Worm (Caenorhabditis elegans) whole organism, L1 larva: ENCODE data around the gene C34F11.2.

Experiments
- C04F5.9 ChIP-seq: sonication (generic microtip); optimal IDR thresholded peaks from 2 replicates; lab custom pipeline; 2016; ENCODE audit warnings: missing genetic modification characterization, missing compliant biosample characterization
- C34B4.2 ChIP-seq: sonication (generic microtip); optimal IDR thresholded peaks from 2 replicates; lab custom pipeline; 2017; ENCODE audit warnings: mild to moderate bottlenecking, missing genetic modification characterization, missing compliant biosample characterization
- alr-1 ChIP-seq: fragments of 200-800 bp; sonication (Bioruptor generic); optimal IDR thresholded peaks from 2 replicates; lab custom pipeline; 2018; ENCODE audit warnings: borderline replicate concordance, mild to moderate bottlenecking, missing genetic modification characterization, missing compliant biosample characterization
- ama-1 ChIP-seq: fragments of 150-350 bp; optimal IDR thresholded peaks from 2 replicates; lab custom pipeline; 2014
- ceh-63 ChIP-seq: fragments of 200-800 bp; sonication (Bioruptor generic); optimal IDR thresholded peaks from 2 replicates; lab custom pipeline; 2018; ENCODE audit warnings: mild to moderate bottlenecking, missing genetic modification characterization, missing compliant biosample characterization
- ceh-88 ChIP-seq: fragments of 200-800 bp; sonication (Bioruptor generic); IDR thresholded peaks from 2 replicates; pipeline ENCODE4 v1.3.6; 2022; ENCODE audit warnings: missing genetic modification characterization, missing compliant biosample characterization
- ceh-90 ChIP-seq: sonication (generic microtip); optimal IDR thresholded peaks from 2 replicates; lab custom pipeline; 2016; ENCODE audit warnings: missing genetic modification characterization, missing compliant biosample characterization
- dsc-1 ChIP-seq: sonication (generic microtip); optimal IDR thresholded peaks from 2 replicates; lab custom pipeline; 2016; ENCODE audit warnings: mild to moderate bottlenecking, missing genetic modification characterization, missing compliant biosample characterization
- efl-1 ChIP-seq, 4 experiments: fragments of 150-350 bp; optimal IDR thresholded peaks in 3 of 4; peaks in 1 of 4; 1 replicate in 1 of 4; 2 replicates in 3 of 4; lab custom pipeline; 2014; ENCODE audit warnings: missing biosample characterization in 2 of 4, missing genetic modification characterization in 2 of 4, missing genetic modification reagents in 2 of 4
- efl-3 ChIP-seq: fragments of 200-800 bp; sonication (Bioruptor generic); optimal IDR thresholded peaks from 2 replicates; lab custom pipeline; 2018; ENCODE audit warnings: mild to moderate bottlenecking, missing genetic modification characterization, missing compliant biosample characterization
- egl-13 ChIP-seq: sonication (generic microtip); optimal IDR thresholded peaks from 2 replicates; lab custom pipeline; 2016; ENCODE audit warnings: missing genotype, missing genetic modification reagents, missing genetic modification characterization, missing compliant biosample characterization
- elt-3 ChIP-seq, 6 experiments: fragments of 150-350 bp in 1 of 6; sonication (generic microtip); optimal IDR thresholded peaks; 2 replicates each; lab custom pipeline; 2017 to 2018; ENCODE audit warnings: missing biosample characterization in 6 of 6, missing genetic modification characterization in 6 of 6, inconsistent platforms in 1 of 6
- ets-5 ChIP-seq: fragments of 200-800 bp; sonication (Bioruptor generic); IDR thresholded peaks from 2 replicates; pipeline ENCODE4 v1.3.6; 2022; ENCODE audit warnings: missing genetic modification characterization, missing compliant biosample characterization
- fkh-8 ChIP-seq: sonication (generic microtip); optimal IDR thresholded peaks from 2 replicates; lab custom pipeline; 2016; ENCODE audit warnings: mild to moderate bottlenecking, missing genetic modification characterization, missing compliant biosample characterization
- fos-1 ChIP-seq: fragments of 150-350 bp; optimal IDR thresholded peaks from 2 replicates; lab custom pipeline; 2014; ENCODE audit warnings: missing biosample characterization, missing genetic modification characterization
- hlh-17 ChIP-seq: fragments of 200-800 bp; sonication (Bioruptor generic); optimal IDR thresholded peaks from 2 replicates; lab custom pipeline; 2018; ENCODE audit warnings: missing genetic modification characterization, mild to moderate bottlenecking, missing compliant biosample characterization, moderate library complexity, borderline replicate concordance
- irx-1 ChIP-seq: sonication (generic microtip); optimal IDR thresholded peaks from 2 replicates; lab custom pipeline; 2016; ENCODE audit warnings: missing genetic modification characterization, missing compliant biosample characterization
- lin-14 ChIP-seq: fragments of 200-800 bp; sonication (Bioruptor generic); optimal IDR thresholded peaks from 2 replicates; lab custom pipeline; 2018; ENCODE audit warnings: mild to moderate bottlenecking, missing genetic modification characterization, moderate library complexity, missing compliant biosample characterization
- lin-15B ChIP-seq: fragments of 150-350 bp; sonication (generic microtip); optimal IDR thresholded peaks from 3 replicates; lab custom pipeline; 2014; ENCODE audit warnings: missing biosample characterization, missing genetic modification characterization
- lir-3 ChIP-seq: sonication (generic microtip); optimal IDR thresholded peaks from 2 replicates; lab custom pipeline; 2016; ENCODE audit warnings: mild to moderate bottlenecking, missing genetic modification characterization, moderate library complexity, missing compliant biosample characterization; ENCODE audit not compliant: poor library complexity
- lsy-2 ChIP-seq, 2 experiments: fragments of 150-350 bp; optimal IDR thresholded peaks; 2 replicates each; lab custom pipeline; 2014; ENCODE audit warnings: missing biosample characterization in 2 of 2, missing genetic modification characterization in 2 of 2
- mdl-1 ChIP-seq, 2 experiments: fragments of 150-350 bp; optimal IDR thresholded peaks; 2 replicates each; lab custom pipeline; 2014 to 2017; ENCODE audit warnings: missing biosample characterization in 2 of 2, missing genetic modification characterization in 2 of 2, inconsistent platforms in 1 of 2
- nhr-11 ChIP-seq: fragments of 150-350 bp; optimal IDR thresholded peaks from 2 replicates; lab custom pipeline; 2014; ENCODE audit warnings: missing biosample characterization, missing genetic modification characterization
- nhr-20 ChIP-seq: sonication (generic microtip); optimal IDR thresholded peaks from 2 replicates; lab custom pipeline; 2016; ENCODE audit warnings: mild to moderate bottlenecking, missing genetic modification characterization, missing compliant biosample characterization
- nhr-237 ChIP-seq: fragments of 150-350 bp; optimal IDR thresholded peaks from 2 replicates; lab custom pipeline; 2014; ENCODE audit warnings: missing biosample characterization, missing genetic modification characterization
- nhr-47 ChIP-seq: sonication (generic microtip); optimal IDR thresholded peaks from 2 replicates; lab custom pipeline; 2016; ENCODE audit warnings: mild to moderate bottlenecking, missing genetic modification characterization, moderate library complexity, missing compliant biosample characterization
- nhr-71 ChIP-seq: sonication (generic microtip); optimal IDR thresholded peaks from 2 replicates; lab custom pipeline; 2016; ENCODE audit warnings: mild to moderate bottlenecking, missing genetic modification characterization, moderate library complexity, missing compliant biosample characterization
- nhr-76 ChIP-seq: sonication (generic microtip); optimal IDR thresholded peaks from 2 replicates; lab custom pipeline; 2017; ENCODE audit warnings: missing biosample characterization, missing genetic modification characterization
- nhr-77 ChIP-seq: fragments of 150-350 bp; optimal IDR thresholded peaks from 2 replicates; lab custom pipeline; 2014; ENCODE audit warnings: missing biosample characterization, missing genetic modification characterization
- nhr-90 ChIP-seq: sonication (generic microtip); optimal IDR thresholded peaks from 2 replicates; lab custom pipeline; 2016; ENCODE audit warnings: mild to moderate bottlenecking, missing genetic modification characterization, missing compliant biosample characterization; ENCODE audit not compliant: poor library complexity
- pag-3 ChIP-seq: sonication (generic microtip); optimal IDR thresholded peaks from 2 replicates; lab custom pipeline; 2017; ENCODE audit warnings: missing genetic modification characterization, mild to moderate bottlenecking, missing compliant biosample characterization, antibody characterized with exemption, borderline replicate concordance; ENCODE audit not compliant: insufficient read depth
- pqm-1 ChIP-seq: sonication (generic microtip); optimal IDR thresholded peaks from 3 replicates; lab custom pipeline; 2017; ENCODE audit warnings: missing biosample characterization, missing genetic modification characterization
- rnt-1 ChIP-seq: sonication (generic microtip); optimal IDR thresholded peaks from 2 replicates; lab custom pipeline; 2016; ENCODE audit warnings: mild to moderate bottlenecking, missing genetic modification characterization, moderate library complexity, missing compliant biosample characterization
- skn-1 ChIP-seq: fragments of 150-350 bp; optimal IDR thresholded peaks from 2 replicates; lab custom pipeline; 2014; ENCODE audit warnings: missing biosample characterization, missing genetic modification characterization
- snu-23 ChIP-seq: sonication (generic microtip); optimal IDR thresholded peaks from 2 replicates; lab custom pipeline; 2016; ENCODE audit warnings: missing genetic modification characterization, missing compliant biosample characterization
- sox-4 ChIP-seq: sonication (generic microtip); optimal IDR thresholded peaks from 2 replicates; lab custom pipeline; 2016; ENCODE audit warnings: missing genetic modification characterization, missing compliant biosample characterization
- sup-37 ChIP-seq: fragments of 200-800 bp; sonication (Bioruptor generic); optimal IDR thresholded peaks from 2 replicates; lab custom pipeline; 2018; ENCODE audit warnings: mild to moderate bottlenecking, missing genetic modification characterization, missing compliant biosample characterization
- tbx-2 ChIP-seq: sonication (generic microtip); optimal IDR thresholded peaks from 2 replicates; lab custom pipeline; 2016; ENCODE audit warnings: missing genetic modification characterization, missing compliant biosample characterization
- tlp-1 ChIP-seq: fragments of 150-350 bp; optimal IDR thresholded peaks from 2 replicates; lab custom pipeline; 2014; ENCODE audit warnings: missing biosample characterization, missing genetic modification characterization
- unc-130 ChIP-seq: fragments of 150-350 bp; optimal IDR thresholded peaks from 2 replicates; lab custom pipeline; 2017; ENCODE audit warnings: missing biosample characterization, missing genetic modification characterization, inconsistent platforms
- unc-98 ChIP-seq: fragments of 200-800 bp; sonication (Bioruptor generic); IDR thresholded peaks from 2 replicates; pipeline ENCODE4 v1.3.6; 2022; ENCODE audit warnings: missing genetic modification characterization, missing compliant biosample characterization
- vab-15 ChIP-seq: sonication (generic microtip); optimal IDR thresholded peaks from 2 replicates; lab custom pipeline; 2017; ENCODE audit warnings: missing genotype, mild to moderate bottlenecking, missing genetic modification characterization, missing compliant biosample characterization
- zag-1 ChIP-seq: fragments of 150-350 bp; optimal IDR thresholded peaks from 2 replicates; lab custom pipeline; 2014; ENCODE audit warnings: missing biosample characterization, missing genetic modification characterization
- zip-4 ChIP-seq: fragments of 200-800 bp; sonication (Bioruptor generic); optimal IDR thresholded peaks from 2 replicates; lab custom pipeline; 2018; ENCODE audit warnings: mild to moderate bottlenecking, missing genetic modification characterization, moderate library complexity, missing compliant biosample characterization
- ztf-4 ChIP-seq: fragments of 150-350 bp; optimal IDR thresholded peaks from 2 replicates; lab custom pipeline; 2014; ENCODE audit warnings: missing biosample characterization, missing genetic modification characterization

Gene C34F11.2

ce11 chrII:5220648-5221047 lies 8.6 kb downstream of the C34F11.2 start (continued):
- no peak for TF ChIP-seq unc-98 (GFP tag; lab: Robert Waterston, UW)
- TF ChIP-seq fos-1: no peak
- TF ChIP-seq nhr-11 (tag; lab: Kevin White, UChicago): no peak
- no peak for TF ChIP-seq alr-1 (tag; lab: Kevin White, UChicago)
- no peak for TF ChIP-seq mdl-1 (tag; optimal IDR thresholded peaks at IDR 0.05; lab: Kevin White, UChicago)
- peak; percentile 16 for TF ChIP-seq unc-130 (tag; lab: Kevin White, UChicago)
- no peak for TF ChIP-seq efl-3 (GFP tag; lab: Kevin White, UChicago)
- TF ChIP-seq elt-3 (tag; optimal IDR thresholded peaks at IDR 0.05; lab: Kevin White, UChicago): no peak
- no peak for TF ChIP-seq lir-3
- TF ChIP-seq, all 84 proteins: peak for 8

ce11 chrII:5222830-5223229 lies 10.8 kb downstream of the C34F11.2 start:
- TF ChIP-seq hlh-17: no peak
- no peak for TF ChIP-seq efl-3 (GFP tag; lab: Kevin White, UChicago)
- TF ChIP-seq sox-4: no peak
- no peak for TF ChIP-seq nhr-237 (tag; lab: Kevin White, UChicago)
- no peak for TF ChIP-seq ama-1 (lab: Kevin White, UChicago)
- no peak for TF ChIP-seq ceh-88 (GFP tag; lab: Robert Waterston, UW)
- TF ChIP-seq ceh-63 (GFP tag; lab: Kevin White, UChicago): no peak
- no peak for TF ChIP-seq ets-5
- TF ChIP-seq elt-3 (tag; optimal IDR thresholded peaks at IDR 0.05; lab: Kevin White, UChicago): no peak
- no peak for TF ChIP-seq nhr-76 (tag; lab: Kevin White, UChicago)
- no peak for TF ChIP-seq tlp-1 (tag; lab: Kevin White, UChicago)
- no peak for TF ChIP-seq efl-1 (optimal IDR thresholded peaks at IDR 0.05; lab: Kevin White, UChicago)
- TF ChIP-seq efl-1 (GFP tag; optimal IDR thresholded peaks at IDR 0.05 in 1 of 2; lab: Kevin White, UChicago): no peak
- TF ChIP-seq C04F5.9 (tag; lab: Kevin White, UChicago): no peak
- TF ChIP-seq nhr-47 (tag; lab: Kevin White, UChicago): no peak
- TF ChIP-seq nhr-71 (tag; lab: Kevin White, UChicago): peak; percentile 41
- no peak for TF ChIP-seq egl-13 (tag; lab: Kevin White, UChicago)
- TF ChIP-seq nhr-77 (tag; lab: Kevin White, UChicago): no peak
- TF ChIP-seq irx-1 (tag; lab: Kevin White, UChicago): no peak
- TF ChIP-seq C34B4.2 (tag; lab: Kevin White, UChicago): no peak
- no peak for TF ChIP-seq pqm-1 (tag; lab: Kevin White, UChicago)
- TF ChIP-seq sup-37 (GFP tag; lab: Kevin White, UChicago): no peak
- peak; percentile 32 for TF ChIP-seq dsc-1 (tag; lab: Kevin White, UChicago)
- no peak for TF ChIP-seq ztf-4 (tag; lab: Kevin White, UChicago)
- no peak for TF ChIP-seq ceh-90 (tag; lab: Kevin White, UChicago)
- TF ChIP-seq unc-98 (GFP tag; lab: Robert Waterston, UW): no peak
- no peak for TF ChIP-seq lin-15B (tag; lab: Kevin White, UChicago)
- no peak for TF ChIP-seq nhr-20
- TF ChIP-seq nhr-90: no peak
- peak; percentile 5 for TF ChIP-seq lin-14 (GFP tag; lab: Kevin White, UChicago)
- TF ChIP-seq skn-1 (tag; lab: Kevin White, UChicago): no peak
- peak; percentile 1 for TF ChIP-seq snu-23 (GFP tag; lab: Kevin White, UChicago)
- TF ChIP-seq lsy-2 (tag; optimal IDR thresholded peaks at IDR 0.05; lab: Kevin White, UChicago): peak in 1 of 2 experiments; percentile 1
- TF ChIP-seq zag-1: no peak
- TF ChIP-seq zip-4 (GFP tag; lab: Kevin White, UChicago): no peak
- TF ChIP-seq vab-15 (tag; lab: Kevin White, UChicago): no peak
- no peak for TF ChIP-seq pag-3 (tag; lab: Kevin White, UChicago)
- TF ChIP-seq fkh-8 (tag; lab: Kevin White, UChicago): no peak
- TF ChIP-seq tbx-2 (tag; lab: Kevin White, UChicago): no peak
- peak; percentile 72 for TF ChIP-seq rnt-1 (tag; lab: Kevin White, UChicago)
